Worm (Caenorhabditis elegans) whole organism, mixed stage, embryonic: ENCODE data around the gene mel-32.

Source experiments
- ces-1 ChIP-seq: fragments of 150-350 bp; optimal IDR thresholded peaks from 2 replicates; lab custom pipeline; 2014; ENCODE audit warnings: missing biosample characterization, missing genetic modification reagents, missing genetic modification characterization
- hlh-1 ChIP-seq: fragments of 150-350 bp; optimal IDR thresholded peaks from 2 replicates; lab custom pipeline; 2014; ENCODE audit warnings: missing biosample characterization, missing genetic modification reagents, missing genetic modification characterization
- lsy-2 ChIP-seq: fragments of 150-350 bp; optimal IDR thresholded peaks from 2 replicates; lab custom pipeline; 2014; ENCODE audit warnings: missing biosample characterization, missing genetic modification characterization
- nhr-12 ChIP-seq: fragments of 150-350 bp; optimal IDR thresholded peaks from 2 replicates; lab custom pipeline; 2014; ENCODE audit warnings: missing biosample characterization, missing genetic modification characterization
- pha-4 ChIP-seq: fragments of 150-350 bp; optimal IDR thresholded peaks from 2 replicates; lab custom pipeline; 2018; ENCODE audit warnings: missing biosample characterization, missing genetic modification reagents, missing genetic modification characterization
- ztf-11 ChIP-seq: fragments of 150-350 bp; optimal IDR thresholded peaks from 2 replicates; lab custom pipeline; 2014; ENCODE audit warnings: missing biosample characterization, missing genetic modification characterization

DNA sequence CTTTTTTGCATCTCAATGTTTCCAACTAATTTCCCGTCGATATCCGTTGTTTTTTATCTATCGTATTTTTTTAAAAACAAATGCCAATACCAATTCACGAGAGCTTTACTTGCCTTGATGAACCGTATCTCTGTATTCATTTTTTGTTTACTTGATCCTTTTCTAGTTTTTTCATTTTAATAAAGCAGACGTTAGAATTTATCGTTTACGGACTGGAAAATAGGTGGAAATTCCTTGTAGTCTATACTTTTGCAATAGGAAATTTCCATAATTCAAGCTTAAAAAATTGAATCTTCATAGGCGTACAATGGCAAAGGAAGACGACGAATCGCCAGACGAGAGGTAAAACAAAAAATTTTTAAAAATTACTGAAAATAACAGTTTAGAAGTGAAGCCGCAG, 17.0 kb upstream of the mel-32 start, which contains the start of gene algn-1:
- TF ChIP-seq pha-4 (tag; lab: Kevin White, UChicago) = no peak
- TF ChIP-seq ztf-11 (tag; lab: Kevin White, UChicago) = no peak
- TF ChIP-seq hlh-1 (tag; lab: Kevin White, UChicago) = no peak
- TF ChIP-seq ces-1 (GFP tag; lab: Kevin White, UChicago) = no peak
- no peak for TF ChIP-seq lsy-2
- no peak for TF ChIP-seq nhr-12 (tag; lab: Kevin White, UChicago)
